Fruit fly (Drosophila melanogaster) whole organism: ENCODE data around the gene how.

Experiments used
- Dll ChIP-seq: fragments of >200 bp; optimal IDR thresholded peaks from 2 replicates; lab custom pipeline; 2017
- pan ChIP-seq: fragments of >200 bp; optimal IDR thresholded peaks from 2 replicates; lab custom pipeline; 2017
- psq ChIP-seq: fragments of >200 bp; optimal IDR thresholded peaks from 2 replicates; lab custom pipeline; 2017
- usp ChIP-seq: fragments of >200 bp; optimal IDR thresholded peaks from 2 replicates; lab custom pipeline; 2017; ENCODE audit warnings: missing biosample characterization, missing genetic modification characterization, mixed read lengths

dm6 chr3R:22103114-22103513, 61.1 kb downstream of the how start, which contains the start of gene CG13407:
- TF ChIP-seq pan (lab: Kevin White, UChicago) (no peak), Dll (lab: Kevin White, UChicago) (no peak), psq (no peak), usp (no peak)
